Worm (Caenorhabditis elegans): ENCODE results near the gene nse-4.

nse-4 gene

DNA sequence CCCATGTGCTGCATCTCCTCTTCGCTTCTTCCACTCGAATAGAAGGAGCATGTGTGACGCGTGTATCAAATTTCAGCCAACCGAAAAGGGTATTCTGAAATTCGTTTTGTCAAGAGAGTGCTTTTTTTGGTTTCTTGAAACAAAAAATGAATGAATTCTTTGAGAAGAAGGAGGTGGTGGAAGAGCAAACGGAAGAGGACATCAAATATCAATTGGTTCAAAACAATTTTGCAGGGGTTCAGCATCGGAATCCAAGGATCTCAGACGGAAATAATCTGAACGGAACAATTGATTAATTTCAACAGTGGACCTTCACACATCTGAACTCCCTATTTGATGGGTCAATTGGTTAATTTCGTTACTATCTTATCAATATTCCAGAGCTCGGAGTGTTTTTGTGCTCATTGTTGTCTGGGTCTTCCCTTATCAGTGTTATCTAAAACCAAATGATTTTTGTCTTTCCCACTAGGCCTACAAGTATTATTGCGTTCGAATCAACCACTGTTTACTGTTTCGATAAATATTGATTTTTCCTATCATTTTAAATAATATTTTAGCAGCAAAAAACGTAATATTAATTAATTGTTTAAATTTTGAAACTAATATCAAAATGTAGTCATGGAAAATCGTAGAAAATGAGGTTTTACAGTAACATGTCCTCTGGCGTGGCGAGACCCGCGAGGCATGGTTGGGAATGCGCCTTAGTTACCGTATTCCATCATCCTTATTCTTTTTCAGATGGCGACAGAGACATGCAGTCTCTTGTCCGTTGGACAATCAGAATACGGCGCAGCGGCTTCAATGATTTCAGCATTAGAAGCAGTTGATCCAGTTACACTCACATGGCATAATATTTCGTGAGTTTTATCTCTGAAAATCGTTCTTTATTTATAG is 10.7 kb upstream of the nse-4 start, which contains the start of the genes C10C6.13 and wht-2:
Gene C10C6.13, minus strand, starts transcription at position 51 of the 894 bp plus-strand sequence.
Gene wht-2, plus strand, starts transcription at position 739 of the 894 bp plus-strand sequence.
- TF ChIP-seq ces-1 (GFP tag; optimal IDR thresholded peaks at IDR 0.05) (no peak), lsy-2 (tag; optimal IDR thresholded peaks at IDR 0.05) (no peak), nhr-237 (tag; optimal IDR thresholded peaks at IDR 0.05) (no peak), mep-1 (tag; optimal IDR thresholded peaks at IDR 0.05) (no peak), hlh-1 (tag; optimal IDR thresholded peaks at IDR 0.05) (no peak), nhr-2 (tag; optimal IDR thresholded peaks at IDR 0.05) (no peak), ztf-11 (tag; optimal IDR thresholded peaks at IDR 0.05) (no peak)

DNA sequence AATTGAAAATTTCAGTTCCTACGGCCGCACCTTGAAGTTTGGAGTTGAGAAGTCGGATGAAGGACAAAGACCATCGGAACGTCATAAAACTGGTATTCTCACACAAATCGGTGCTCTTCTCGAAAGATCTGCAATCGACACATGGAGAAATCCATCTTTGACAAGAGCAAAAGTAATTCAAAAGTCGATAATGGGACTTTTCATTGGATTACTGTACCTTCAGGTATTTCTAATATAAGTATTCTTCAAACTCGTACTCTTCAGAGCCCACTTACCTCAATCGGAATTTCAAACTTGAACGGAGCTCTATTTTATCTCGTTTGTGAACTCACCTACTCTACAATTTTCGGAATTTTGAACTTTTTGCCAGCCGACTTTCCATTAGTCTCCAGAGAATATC is 8.6 kb upstream of the nse-4 start:
- no peak for TF ChIP-seq cnd-1 (tag; optimal IDR thresholded peaks at IDR 0.05)
- no peak for TF ChIP-seq M03D4.4 (tag; optimal IDR thresholded peaks at IDR 0.05)
- TF ChIP-seq lsy-2 (tag; optimal IDR thresholded peaks at IDR 0.05) = no peak
- TF ChIP-seq snpc-4 (tag; optimal IDR thresholded peaks at IDR 0.05) = no peak
- TF ChIP-seq lin-13 (tag; optimal IDR thresholded peaks at IDR 0.05) = no peak
- no peak for TF ChIP-seq blmp-1 (tag; optimal IDR thresholded peaks at IDR 0.05)
- TF ChIP-seq flh-1 (GFP tag; optimal IDR thresholded peaks at IDR 0.05) = no peak
- no peak for TF ChIP-seq ham-2 (GFP tag; optimal IDR thresholded peaks at IDR 0.05)
- no peak for TF ChIP-seq sem-2 (GFP tag; optimal IDR thresholded peaks at IDR 0.05)

DNA sequence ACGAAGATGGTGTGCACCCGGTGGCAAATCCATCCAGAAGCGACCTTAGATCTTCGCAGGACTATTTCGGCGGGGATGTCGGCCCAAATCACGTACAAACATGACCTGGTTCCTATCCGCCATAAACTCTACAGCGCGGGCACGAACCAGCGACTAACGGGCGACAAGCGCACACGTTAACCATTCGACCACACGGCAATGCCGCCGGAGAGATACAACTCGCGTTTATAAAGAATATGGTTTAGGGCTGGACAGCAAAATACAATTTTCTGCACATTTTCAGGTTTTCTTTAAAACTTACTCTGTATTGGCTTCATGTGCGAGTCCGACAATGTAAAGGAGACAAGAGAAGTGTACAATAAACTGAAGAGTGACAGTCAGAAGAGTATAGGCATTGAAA is 6.6 kb upstream of the nse-4 start:
- TF ChIP-seq zip-8 (tag; optimal IDR thresholded peaks at IDR 0.05) (no peak), ceh-83 (GFP tag; optimal IDR thresholded peaks at IDR 0.05) (peak; percentile 97), M03D4.4 (tag; optimal IDR thresholded peaks at IDR 0.05) (peak; percentile 94), drap-1 (GFP tag; optimal IDR thresholded peaks at IDR 0.05) (peak; percentile 96), lsy-2 (tag; optimal IDR thresholded peaks at IDR 0.05) (no peak), mep-1 (tag; optimal IDR thresholded peaks at IDR 0.05) (peak; percentile 58), unc-39 (tag; optimal IDR thresholded peaks at IDR 0.05) (peak; percentile 69), ceh-39 (tag; optimal IDR thresholded peaks at IDR 0.05) (no peak), lin-32 (GFP tag; optimal IDR thresholded peaks at IDR 0.05) (peak; percentile 96), nhr-28 (tag; optimal IDR thresholded peaks at IDR 0.05) (peak; percentile 69), sptf-1 (tag; optimal IDR thresholded peaks at IDR 0.05) (peak; percentile 98), elt-3 (tag; optimal IDR thresholded peaks at IDR 0.05) (no peak), nhr-2 (tag; optimal IDR thresholded peaks at IDR 0.05) (peak; percentile 33), ces-1 (GFP tag; optimal IDR thresholded peaks at IDR 0.05) (no peak), tbx-8 (GFP tag; optimal IDR thresholded peaks at IDR 0.05) (peak; percentile 94), sem-2 (GFP tag; optimal IDR thresholded peaks at IDR 0.05) (peak; percentile 87), unc-62 (GFP tag; optimal IDR thresholded peaks at IDR 0.05) (peak; percentile 53), bed-3 (GFP tag; optimal IDR thresholded peaks at IDR 0.05) (peak; percentile 96), nhr-237 (tag; optimal IDR thresholded peaks at IDR 0.05) (no peak), ztf-11 (tag; optimal IDR thresholded peaks at IDR 0.05) (peak; percentile 51), lin-13 (tag; optimal IDR thresholded peaks at IDR 0.05) (peak; percentile 58), mls-2 (tag; optimal IDR thresholded peaks at IDR 0.05) (peak; percentile 97), nhr-12 (tag; optimal IDR thresholded peaks at IDR 0.05) (no peak), flh-1 (GFP tag; optimal IDR thresholded peaks at IDR 0.05) (peak; percentile 86), nhr-76 (tag; optimal IDR thresholded peaks at IDR 0.05) (no peak), pha-4 (tag; optimal IDR thresholded peaks at IDR 0.05) (peak; percentile 6), mab-5 (tag; optimal IDR thresholded peaks at IDR 0.05) (no peak), ceh-43 (GFP tag; optimal IDR thresholded peaks at IDR 0.05) (peak; percentile 92), hlh-1 (tag; optimal IDR thresholded peaks at IDR 0.05) (peak; percentile 9), snpc-4 (tag; optimal IDR thresholded peaks at IDR 0.05) (no peak), cnd-1 (tag; optimal IDR thresholded peaks at IDR 0.05) (peak; percentile 96), blmp-1 (tag; optimal IDR thresholded peaks at IDR 0.05) (no peak), unc-120 (tag; optimal IDR thresholded peaks at IDR 0.05; ENCODE audit: poor library complexity, severe bottlenecking) (peak; percentile 97), ham-2 (GFP tag; optimal IDR thresholded peaks at IDR 0.05) (peak; percentile 95), elt-1 (tag; optimal IDR thresholded peaks at IDR 0.05; ENCODE audit: borderline replicate concordance, insufficient read depth) (no peak)
